Fruit fly (Drosophila melanogaster): ENCODE results near the gene RpL9.

RpL9 gene

dm6 chr2L:11039548-11040144 lies 35.7 kb upstream of the RpL9 start (continued):
- no peak for TF ChIP-seq CG7786 (GFP tag; optimal IDR thresholded peaks at IDR 0.05)
- TF ChIP-seq CG18262 (tag; optimal IDR thresholded peaks at IDR 0.05): no peak
- TF ChIP-seq Gsc (GFP tag; IDR thresholded peaks at IDR 0.05): no peak
- TF ChIP-seq CG10274 (GFP tag; optimal IDR thresholded peaks at IDR 0.05): peak; percentile 70
- no peak for TF ChIP-seq unc-4 (GFP tag; IDR thresholded peaks at IDR 0.05; ENCODE audit: partially characterized antibody)
- no peak for TF ChIP-seq sc (optimal IDR thresholded peaks at IDR 0.05)
- TF ChIP-seq sc (GFP tag; optimal IDR thresholded peaks at IDR 0.05): no peak
- no peak for TF ChIP-seq chif (GFP tag; optimal IDR thresholded peaks at IDR 0.05)
- no peak for TF ChIP-seq CG17385 (GFP tag; optimal IDR thresholded peaks at IDR 0.05)
- TF ChIP-seq pros (GFP tag; optimal IDR thresholded peaks at IDR 0.05): no peak
- TF ChIP-seq eve (GFP tag; optimal IDR thresholded peaks at IDR 0.05): no peak
- no peak for TF ChIP-seq CG30431 (GFP tag; optimal IDR thresholded peaks at IDR 0.05)
- TF ChIP-seq nau (GFP tag; optimal IDR thresholded peaks at IDR 0.05): no peak
- no peak for TF ChIP-seq wdn (GFP tag; IDR thresholded peaks at IDR 0.05)
- TF ChIP-seq br (optimal IDR thresholded peaks at IDR 0.05): no peak
- no peak for TF ChIP-seq Doc2 (GFP tag; IDR thresholded peaks at IDR 0.05)
- no peak for TF ChIP-seq yki (optimal IDR thresholded peaks at IDR 0.05)
- peak; percentile 30; the same call in 1 of the 2 replicates for TF ChIP-seq chm (GFP tag; IDR thresholded peaks at IDR 0.05)
- TF ChIP-seq shn (GFP tag; optimal IDR thresholded peaks at IDR 0.05): no peak
- TF ChIP-seq CG13424 (tag; optimal IDR thresholded peaks at IDR 0.05): no peak
- TF ChIP-seq dati (GFP tag; IDR thresholded peaks at IDR 0.05): no peak
- peak; percentile 23 for TF ChIP-seq Blimp-1 (GFP tag; optimal IDR thresholded peaks at IDR 0.05)
- TF ChIP-seq Stat92E (GFP tag; optimal IDR thresholded peaks at IDR 0.05): no peak
- TF ChIP-seq ERR (GFP tag; optimal IDR thresholded peaks at IDR 0.05): no peak
- no peak for TF ChIP-seq CG7357 (GFP tag; IDR thresholded peaks at IDR 0.05)
- TF ChIP-seq ATbp (GFP tag; optimal IDR thresholded peaks at IDR 0.05): no peak
- TF ChIP-seq bbx (GFP tag; IDR thresholded peaks at IDR 0.05; ENCODE audit: partially characterized antibody): no peak
- TF ChIP-seq CrebB (tag; optimal IDR thresholded peaks at IDR 0.05): peak; percentile 21
- TF ChIP-seq CG2678 (tag; optimal IDR thresholded peaks at IDR 0.05): peak; percentile 12
- TF ChIP-seq dmrt99B (tag; optimal IDR thresholded peaks at IDR 0.05): no peak
- TF ChIP-seq CG4424 (GFP tag; optimal IDR thresholded peaks at IDR 0.05): no peak
- peak; percentile 31 for TF ChIP-seq kni (GFP tag; optimal IDR thresholded peaks at IDR 0.05)
- TF ChIP-seq ro (GFP tag; IDR thresholded peaks at IDR 0.05): no peak
- TF ChIP-seq CG12155 (GFP tag; optimal IDR thresholded peaks at IDR 0.05): no peak
- TF ChIP-seq TFAM (GFP tag; optimal IDR thresholded peaks at IDR 0.05): no peak
- TF ChIP-seq dan (GFP tag; IDR thresholded peaks at IDR 0.05): no peak
- TF ChIP-seq CG10462 (GFP tag; optimal IDR thresholded peaks at IDR 0.05): no peak
- peak in 1 of 2 experiments; percentile 79 for TF ChIP-seq Pdp1 (GFP tag; optimal IDR thresholded peaks at IDR 0.05)
- TF ChIP-seq CG8924 (tag; optimal IDR thresholded peaks at IDR 0.05): no peak
- no peak for TF ChIP-seq CG12299 (tag; optimal IDR thresholded peaks at IDR 0.05)
- TF ChIP-seq CG31441 (GFP tag; IDR thresholded peaks at IDR 0.05): no peak
- no peak for TF ChIP-seq CG16863 (GFP tag; optimal IDR thresholded peaks at IDR 0.05)
- no peak for TF ChIP-seq pb (GFP tag; optimal IDR thresholded peaks at IDR 0.05)
- TF ChIP-seq CG43689 (GFP tag; IDR thresholded peaks at IDR 0.05): no peak
- no peak for TF ChIP-seq z (GFP tag; IDR thresholded peaks at IDR 0.05)
- peak; percentile 77 for TF ChIP-seq sug (tag; optimal IDR thresholded peaks at IDR 0.05)
- no peak for TF ChIP-seq CG4854 (GFP tag; optimal IDR thresholded peaks at IDR 0.05)
- TF ChIP-seq CG3838 (GFP tag; optimal IDR thresholded peaks at IDR 0.05): no peak
- TF ChIP-seq E2f1 (GFP tag; IDR thresholded peaks at IDR 0.05): no peak
- TF ChIP-seq gfzf (GFP tag; optimal IDR thresholded peaks at IDR 0.05): no peak
- no peak for TF ChIP-seq B-H1 (GFP tag; IDR thresholded peaks at IDR 0.05)
- no peak for TF ChIP-seq so (GFP tag; IDR thresholded peaks at IDR 0.05)

Data from whole organism, embryonic.